Worm (Caenorhabditis elegans): Measurements from ENCODE around the gene srv-31.

- TF ChIP-seq lin-40 (tag; optimal IDR thresholded peaks at IDR 0.05) (no peak), ceh-100 (GFP tag; IDR thresholded peaks at IDR 0.05) (no peak), cebp-1 (GFP tag; IDR thresholded peaks at IDR 0.05) (no peak), cebp-1 (tag; optimal IDR thresholded peaks at IDR 0.05) (no peak), ceh-91 (GFP tag; IDR thresholded peaks at IDR 0.05) (no peak), D2030.7 (GFP tag; IDR thresholded peaks at IDR 0.05) (no peak), Y67H2A.10 (GFP tag; conservative IDR thresholded peaks at IDR 0.05) (no peak), snpc-4 (GFP tag; optimal IDR thresholded peaks at IDR 0.05) (no peak), snpc-4 (tag; optimal IDR thresholded peaks at IDR 0.05) (no peak), sdz-38 (tag; optimal IDR thresholded peaks at IDR 0.05) (no peak), lsy-27 (tag; optimal IDR thresholded peaks at IDR 0.05; ENCODE audit: borderline replicate concordance, insufficient read depth) (no peak), F57A8.1 (GFP tag; optimal IDR thresholded peaks at IDR 0.05) (no peak), ceh-58 (GFP tag; IDR thresholded peaks at IDR 0.05) (no peak)
Measured at ce11 chrIV:6279392-6279791, 7.6 kb upstream of the srv-31 start, which contains the start of gene sams-5.
